Fruit fly (Drosophila melanogaster) whole organism, pupa: Measurements from ENCODE around the gene Xe7.

Experiments used
- CG10348 ChIP-seq: fragments of 200-800 bp; sonication (Bioruptor generic); IDR thresholded peaks from 2 replicates; pipeline ENCODE4 v1.3.6; 2022; ENCODE audit warnings: missing biosample characterization, missing genetic modification characterization
- CG12605 ChIP-seq: fragments of 200-800 bp; sonication (Bioruptor generic); IDR thresholded peaks from 2 replicates; pipeline ENCODE4 v1.3.6; 2022; ENCODE audit warnings: missing biosample characterization, missing genetic modification characterization
- CG13204 ChIP-seq: fragments of 200-800 bp; sonication (Bioruptor generic); optimal IDR thresholded peaks from 2 replicates; lab custom pipeline; 2018; ENCODE audit warnings: missing biosample characterization, mild to moderate bottlenecking, missing genetic modification characterization, moderate library complexity
- CG14655 ChIP-seq: fragments of 200-800 bp; sonication (Bioruptor generic); optimal IDR thresholded peaks from 3 replicates; lab custom pipeline; 2017; ENCODE audit warnings: mild to moderate bottlenecking, missing biosample characterization, missing genetic modification reagents, missing genetic modification characterization
- CG15710 ChIP-seq: fragments of 200-800 bp; sonication (Bioruptor generic); optimal IDR thresholded peaks from 2 replicates; lab custom pipeline; 2018; ENCODE audit warnings: missing biosample characterization, mild to moderate bottlenecking, missing genetic modification characterization, moderate library complexity
- CG17806 ChIP-seq: fragments of 200-800 bp; sonication (Bioruptor generic); optimal IDR thresholded peaks from 2 replicates; lab custom pipeline; 2018; ENCODE audit warnings: missing biosample characterization, mild to moderate bottlenecking, missing genetic modification characterization, moderate library complexity
- CG32121 ChIP-seq: fragments of 200-800 bp; sonication (Bioruptor generic); IDR thresholded peaks from 2 replicates; pipeline ENCODE4 v1.3.6; 2022; ENCODE audit warnings: missing biosample characterization, missing genetic modification characterization
- CG34367 ChIP-seq: fragments of 200-800 bp; sonication (Bioruptor generic); optimal IDR thresholded peaks from 2 replicates; lab custom pipeline; 2018; ENCODE audit warnings: missing biosample characterization, mild to moderate bottlenecking, missing genetic modification characterization
- CG4496 ChIP-seq: fragments of 200-800 bp; sonication (Bioruptor generic); IDR thresholded peaks from 3 replicates; pipeline ENCODE4 v1.3.6; 2022; ENCODE audit warnings: missing biosample characterization, missing genetic modification characterization
- CG8159 ChIP-seq: fragments of 200-800 bp; sonication (Bioruptor generic); optimal IDR thresholded peaks from 3 replicates; lab custom pipeline; 2018; ENCODE audit warnings: missing biosample characterization, mild to moderate bottlenecking, missing genetic modification characterization, moderate library complexity
- CG8301 ChIP-seq: fragments of 200-800 bp; sonication (Bioruptor generic); optimal IDR thresholded peaks from 2 replicates; lab custom pipeline; 2018; ENCODE audit warnings: missing biosample characterization, mild to moderate bottlenecking, missing genetic modification characterization
- CG9948 ChIP-seq: fragments of 200-800 bp; sonication (Bioruptor generic); optimal IDR thresholded peaks from 2 replicates; lab custom pipeline; 2018; ENCODE audit warnings: missing biosample characterization, mild to moderate bottlenecking, missing genetic modification characterization, moderate library complexity
- D1 ChIP-seq: fragments of 200-800 bp; sonication (Bioruptor generic); optimal IDR thresholded peaks from 2 replicates; lab custom pipeline; 2018; ENCODE audit warnings: missing biosample characterization, mild to moderate bottlenecking, missing genetic modification characterization, moderate library complexity
- EcR ChIP-seq: fragments of 200-800 bp; sonication (Bioruptor generic); optimal IDR thresholded peaks from 3 replicates; lab custom pipeline; 2019; ENCODE audit warnings: missing biosample characterization, missing genetic modification characterization, mild to moderate bottlenecking, moderate library complexity, missing genetic modification reagents
- Ets98B ChIP-seq: fragments of 200-800 bp; sonication (Bioruptor generic); IDR thresholded peaks from 2 replicates; pipeline ENCODE4 v1.3.6; 2022; ENCODE audit warnings: missing biosample characterization, missing genetic modification characterization
- Pif1A ChIP-seq: fragments of 200-800 bp; sonication (Bioruptor generic); optimal IDR thresholded peaks from 3 replicates; lab custom pipeline; 2016; ENCODE audit warnings: missing biosample characterization, missing genetic modification characterization
- Pif1B ChIP-seq: fragments of 200-800 bp; sonication (Bioruptor generic); optimal IDR thresholded peaks from 3 replicates; lab custom pipeline; 2016; ENCODE audit warnings: missing biosample characterization, missing genetic modification characterization
- Snoo ChIP-seq: fragments of 200-800 bp; sonication (Bioruptor generic); optimal IDR thresholded peaks from 3 replicates; lab custom pipeline; 2017; ENCODE audit warnings: missing biosample characterization, mild to moderate bottlenecking, missing genetic modification characterization, inconsistent platforms
- fd96Ca ChIP-seq: fragments of 200-800 bp; sonication (Bioruptor generic); IDR thresholded peaks from 3 replicates; pipeline ENCODE4 v1.3.6; 2022; ENCODE audit warnings: missing biosample characterization, missing genetic modification characterization
- gl ChIP-seq: fragments of 200-800 bp; sonication (Bioruptor generic); optimal IDR thresholded peaks from 2 replicates; lab custom pipeline; 2018; ENCODE audit warnings: missing biosample characterization, mild to moderate bottlenecking, missing genetic modification characterization
- rn ChIP-seq: fragments of 200-800 bp; sonication (Bioruptor generic); IDR thresholded peaks from 2 replicates; pipeline ENCODE4 v1.3.6; 2022; ENCODE audit warnings: missing biosample characterization, missing genetic modification characterization

Gene Xe7

dm6 chr3R:5648569-5649476, 20.3 kb downstream of the Xe7 start, which contains the start of the genes MTA1-like and Sec23:
Gene MTA1-like, minus strand, starts transcription at chr3R:5648738.
Gene Sec23, plus strand, starts transcription at chr3R:5649065.
- TF ChIP-seq CG13204 (GFP tag; lab: Kevin White, UChicago): no peak
- TF ChIP-seq CG8159 (tag; lab: Kevin White, UChicago): peak; percentile 63
- TF ChIP-seq CG17806 (tag; lab: Kevin White, UChicago): peak; percentile 22
- no peak; the same call in 1 of the 2 replicates for TF ChIP-seq Ets98B (GFP tag; lab: Robert Waterston, UW)
- no peak for TF ChIP-seq gl
- TF ChIP-seq rn (GFP tag; lab: Robert Waterston, UW): no peak
- peak; percentile 47; the same call in 1 of the 3 replicates for TF ChIP-seq CG4496 (GFP tag; lab: Robert Waterston, UW)
- peak; percentile 39 for TF ChIP-seq Snoo (tag; lab: Kevin White, UChicago)
- peak; percentile 13; the same call in 2 of the 3 replicates for TF ChIP-seq fd96Ca (GFP tag; lab: Robert Waterston, UW)
- TF ChIP-seq CG15710 (tag; lab: Kevin White, UChicago): peak; percentile 44
- peak; percentile 9 for TF ChIP-seq CG8301 (tag; lab: Kevin White, UChicago)
- TF ChIP-seq CG34367 (tag; lab: Kevin White, UChicago): no peak
- TF ChIP-seq D1: no peak
- TF ChIP-seq CG14655: no peak
- peak; percentile 33 for TF ChIP-seq CG9948 (tag; lab: Kevin White, UChicago)
- TF ChIP-seq CG12605 (GFP tag; lab: Robert Waterston, UW): no peak
- TF ChIP-seq EcR (GFP tag; lab: Kevin White, UChicago): no peak
- TF ChIP-seq CG10348: no peak
- peak; percentile 43 for TF ChIP-seq Pif1A
- TF ChIP-seq Pif1B: peak; percentile 61
- no peak for TF ChIP-seq CG32121 (GFP tag; lab: Robert Waterston, UW)

- 0 out of 3 replicates have a peak, but pooled peaks have one; percentile 21 for TF ChIP-seq CG4496 (GFP tag; lab: Robert Waterston, UW)
- no peak for TF ChIP-seq rn (GFP tag; lab: Robert Waterston, UW)
- TF ChIP-seq D1: no peak
- TF ChIP-seq Pif1B: no peak
- 0 out of 2 replicates have a peak, but pooled peaks have one; percentile 41 for TF ChIP-seq CG32121 (GFP tag; lab: Robert Waterston, UW)
These were observed 21.2 kb downstream of the Xe7 start for dm6 chr3R:5647705-5648568.

- TF ChIP-seq rn (GFP tag; lab: Robert Waterston, UW) (no peak), EcR (GFP tag; lab: Kevin White, UChicago) (peak; percentile 8), CG12605 (GFP tag; lab: Robert Waterston, UW) (no peak), CG32121 (GFP tag; lab: Robert Waterston, UW) (no peak)
These were observed 25.7 kb downstream of the Xe7 start for dm6 chr3R:5643421-5643820.

- peak; percentile 12; the same call in 1 of the 2 replicates for TF ChIP-seq CG12605 (GFP tag; lab: Robert Waterston, UW)
- TF ChIP-seq CG9948 (tag; lab: Kevin White, UChicago): no peak
- TF ChIP-seq fd96Ca (GFP tag; lab: Robert Waterston, UW): 0 out of 3 replicates have a peak, but pooled peaks have one; percentile 6
- peak; percentile 27 for TF ChIP-seq Snoo (tag; lab: Kevin White, UChicago)
- peak; percentile 34 for TF ChIP-seq CG15710 (tag; lab: Kevin White, UChicago)
- peak; percentile 48 for TF ChIP-seq CG17806 (tag; lab: Kevin White, UChicago)
These were observed 32.4 kb downstream of the Xe7 start, which contains the start of the genes CG31548 and CG12170 for dm6 chr3R:5636519-5637430. Gene CG31548, minus strand, starts transcription at chr3R:5636852. Gene CG12170, plus strand, starts transcription at chr3R:5637234.

- TF ChIP-seq gl (no peak), CG10348 (no peak), EcR (GFP tag; lab: Kevin White, UChicago) (no peak), Snoo (tag; lab: Kevin White, UChicago) (no peak), D1 (no peak), Ets98B (GFP tag; lab: Robert Waterston, UW) (no peak), CG8301 (tag; lab: Kevin White, UChicago) (no peak), CG15710 (tag; lab: Kevin White, UChicago) (no peak), CG17806 (tag; lab: Kevin White, UChicago) (no peak), fd96Ca (GFP tag; lab: Robert Waterston, UW) (no peak), CG4496 (GFP tag; lab: Robert Waterston, UW) (no peak), CG34367 (tag; lab: Kevin White, UChicago) (no peak), CG9948 (tag; lab: Kevin White, UChicago) (no peak), CG12605 (GFP tag; lab: Robert Waterston, UW) (no peak), Pif1A (no peak), rn (GFP tag; lab: Robert Waterston, UW) (no peak), Pif1B (no peak), CG13204 (GFP tag; lab: Kevin White, UChicago) (no peak)
These were observed 33.6 kb downstream of the Xe7 start, which contains the start of gene CG31546 for dm6 chr3R:5635524-5635923. Gene CG31546, minus strand, starts transcription at chr3R:5635624.
